Worm (Caenorhabditis elegans): ENCODE measurements around the gene B0281.4.

- TF ChIP-seq nhr-237 (tag; optimal IDR thresholded peaks at IDR 0.05) = no peak
- TF ChIP-seq daf-8 (GFP tag; IDR thresholded peaks at IDR 0.05) = no peak
- no peak for TF ChIP-seq nhr-76 (tag; optimal IDR thresholded peaks at IDR 0.05)
- no peak for TF ChIP-seq nhr-10 (tag; optimal IDR thresholded peaks at IDR 0.05)
Observed at ce11 chrII:2292027-2292426, 6.6 kb downstream of the B0281.4 start, which contains the start of gene K09F6.7.

Data from whole organism, L4 larva.